Worm (Caenorhabditis elegans) whole organism, L3 larva: ENCODE data around the gene flr-4.

Experiments
- aly-2 ChIP-seq: fragments of 150-350 bp; optimal IDR thresholded peaks from 2 replicates; lab custom pipeline; 2014; ENCODE audit warnings: missing biosample characterization, missing genetic modification characterization
- eor-1 ChIP-seq, 2 experiments: fragments of 150-350 bp; optimal IDR thresholded peaks; 2 replicates each; lab custom pipeline; 2014 to 2018; ENCODE audit warnings: missing biosample characterization in 2 of 2, missing genetic modification characterization in 2 of 2
- nhr-11 ChIP-seq: fragments of 150-350 bp; optimal IDR thresholded peaks from 2 replicates; lab custom pipeline; 2014; ENCODE audit warnings: missing biosample characterization, missing genetic modification characterization
- nhr-67 ChIP-seq: fragments of 150-350 bp; optimal IDR thresholded peaks from 2 replicates; lab custom pipeline; 2014; ENCODE audit warnings: missing biosample characterization, missing genetic modification characterization
- snpc-4 ChIP-seq: fragments of 150-350 bp; optimal IDR thresholded peaks from 2 replicates; lab custom pipeline; 2014; ENCODE audit warnings: missing biosample characterization, missing genetic modification characterization
- unc-62 ChIP-seq: fragments of 150-350 bp; sonication (generic microtip); optimal IDR thresholded peaks from 4 replicates; lab custom pipeline; 2014; ENCODE audit warnings: missing biosample characterization, missing genetic modification reagents, missing genetic modification characterization
- ztf-11 ChIP-seq: fragments of 150-350 bp; optimal IDR thresholded peaks from 2 replicates; lab custom pipeline; 2014; ENCODE audit warnings: missing biosample characterization, missing genetic modification characterization

- TF ChIP-seq nhr-67 (tag; lab: Kevin White, UChicago) (no peak), snpc-4 (no peak), ztf-11 (tag; lab: Kevin White, UChicago) (no peak), nhr-11 (tag; lab: Kevin White, UChicago) (no peak), unc-62 (GFP tag; lab: Kevin White, UChicago) (no peak), aly-2 (no peak), eor-1 (tag; optimal IDR thresholded peaks at IDR 0.05; lab: Kevin White, UChicago) (no peak)
These were observed 35.9 kb downstream of the flr-4 start for ce11 chrX:15125138-15125537.
